Fruit fly (Drosophila melanogaster) whole organism, adult: ENCODE measurements around the gene mfas.

Source experiments
- CG11617 ChIP-seq: fragments of 200-800 bp; sonication (Bioruptor generic); optimal IDR thresholded peaks from 2 replicates; lab custom pipeline; 2017; ENCODE audit warnings: mild to moderate bottlenecking, missing biosample characterization, missing genetic modification reagents, missing genetic modification characterization
- CG12768 ChIP-seq: fragments of 200-800 bp; sonication (Bioruptor generic); optimal IDR thresholded peaks from 2 replicates; lab custom pipeline; 2017; ENCODE audit warnings: missing biosample characterization, missing genetic modification characterization, mild to moderate bottlenecking, moderate library complexity, missing genetic modification reagents
- CG14711 ChIP-seq: fragments of 200-800 bp; sonication (Bioruptor generic); optimal IDR thresholded peaks from 2 replicates; lab custom pipeline; 2018; ENCODE audit warnings: missing biosample characterization, mild to moderate bottlenecking, missing genetic modification characterization, moderate library complexity
- CG1620 ChIP-seq: fragments of 200-800 bp; sonication (Bioruptor generic); optimal IDR thresholded peaks from 2 replicates; lab custom pipeline; 2016; ENCODE audit warnings: missing biosample characterization, missing genetic modification characterization
- CG33017 ChIP-seq: fragments of 200-800 bp; sonication (Bioruptor generic); optimal IDR thresholded peaks from 2 replicates; lab custom pipeline; 2018; ENCODE audit warnings: missing biosample characterization, mild to moderate bottlenecking, missing genetic modification characterization, moderate library complexity
- CG5204 ChIP-seq: fragments of 200-800 bp; sonication (Bioruptor generic); optimal IDR thresholded peaks from 2 replicates; lab custom pipeline; 2016; ENCODE audit warnings: missing biosample characterization, missing genetic modification characterization
- CG7045 ChIP-seq: fragments of 200-800 bp; sonication (Bioruptor generic); optimal IDR thresholded peaks from 2 replicates; lab custom pipeline; 2017; ENCODE audit warnings: missing biosample characterization, mild to moderate bottlenecking, missing genetic modification characterization
- CG7101 ChIP-seq: fragments of 200-800 bp; sonication (Bioruptor generic); optimal IDR thresholded peaks from 2 replicates; lab custom pipeline; 2018; ENCODE audit warnings: missing biosample characterization, mild to moderate bottlenecking, missing genetic modification characterization, moderate library complexity
- Clk ChIP-seq: fragments of 200-800 bp; sonication (Bioruptor generic); optimal IDR thresholded peaks from 2 replicates; lab custom pipeline; 2017; ENCODE audit warnings: missing biosample characterization, missing genetic modification characterization
- Crg-1 ChIP-seq: fragments of 200-800 bp; sonication (Bioruptor generic); optimal IDR thresholded peaks from 2 replicates; lab custom pipeline; 2016; ENCODE audit warnings: missing biosample characterization, missing genetic modification characterization
- Hr96 ChIP-seq: fragments of 200-800 bp; sonication (Bioruptor generic); optimal IDR thresholded peaks from 2 replicates; lab custom pipeline; 2016; ENCODE audit warnings: missing biosample characterization, missing genetic modification characterization
- Mnt ChIP-seq: fragments of 200-800 bp; sonication (Bioruptor generic); optimal IDR thresholded peaks from 2 replicates; lab custom pipeline; 2016; ENCODE audit warnings: missing biosample characterization, mild to moderate bottlenecking, missing genetic modification characterization
- bab1 ChIP-seq: fragments of 200-800 bp; sonication (Bioruptor generic); optimal IDR thresholded peaks from 3 replicates; lab custom pipeline; 2019; ENCODE audit warnings: missing biosample characterization, mild to moderate bottlenecking, missing genetic modification characterization, moderate library complexity
- cic ChIP-seq: fragments of 200-800 bp; sonication (Bioruptor generic); optimal IDR thresholded peaks from 2 replicates; lab custom pipeline; 2017; ENCODE audit warnings: missing biosample characterization, mild to moderate bottlenecking, missing genetic modification characterization, moderate library complexity
- cnc ChIP-seq, 2 experiments: fragments of >200 bp; optimal IDR thresholded peaks; 2 replicates each; lab custom pipeline; 2017
- kay ChIP-seq: fragments of 200-800 bp; sonication (Bioruptor generic); peaks from one replicate; lab custom pipeline; 2016; ENCODE audit warnings: missing biosample characterization, missing genetic modification characterization, borderline replicate concordance
- ovo ChIP-seq: fragments of 200-800 bp; sonication (Bioruptor generic); optimal IDR thresholded peaks from 2 replicates; lab custom pipeline; 2016; ENCODE audit warnings: missing biosample characterization, missing genetic modification characterization
- pad ChIP-seq: fragments of 200-800 bp; sonication (Bioruptor generic); optimal IDR thresholded peaks from 3 replicates; lab custom pipeline; 2017; ENCODE audit warnings: missing biosample characterization, missing genetic modification characterization, mild to moderate bottlenecking, moderate library complexity, missing genetic modification reagents
- tj ChIP-seq: fragments of 200-800 bp; sonication (Bioruptor generic); optimal IDR thresholded peaks from 3 replicates; lab custom pipeline; 2017; ENCODE audit warnings: missing biosample characterization, mild to moderate bottlenecking, missing genetic modification characterization, moderate library complexity
- toe ChIP-seq: fragments of 200-800 bp; sonication (Bioruptor generic); optimal IDR thresholded peaks from 2 replicates; lab custom pipeline; 2016; ENCODE audit warnings: missing biosample characterization, missing genetic modification characterization

mfas gene

DNA sequence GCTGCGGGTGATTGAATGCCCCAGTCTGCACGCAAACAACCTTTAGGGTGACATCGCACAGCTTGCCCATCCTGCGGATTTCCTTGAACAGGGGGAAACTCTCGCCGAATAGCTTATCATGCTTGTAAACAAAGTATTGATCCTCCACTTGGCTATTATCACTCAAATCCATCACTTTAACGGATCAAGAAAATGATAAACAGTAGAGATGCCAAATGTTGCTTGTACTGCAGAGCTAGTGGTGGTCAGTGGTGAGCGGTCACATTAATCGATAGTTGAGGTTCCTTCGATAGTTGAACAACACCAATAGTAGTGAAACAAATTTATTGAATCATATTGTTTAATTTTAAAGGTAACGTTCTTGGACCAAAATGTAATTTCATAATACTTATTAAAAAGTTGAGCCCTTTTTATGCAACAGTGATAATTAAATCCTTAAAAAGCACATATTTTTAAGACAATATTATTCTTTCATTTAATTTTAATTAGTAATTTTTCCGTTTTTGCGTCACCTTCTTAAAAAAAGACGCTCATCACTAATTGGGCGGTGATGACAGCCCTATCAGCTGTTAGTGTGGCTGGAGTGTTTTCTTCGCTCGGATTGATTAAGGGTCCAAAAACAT, 17.2 kb upstream of the mfas start, which contains the start of the genes KLHL18 and GCC185:
Gene KLHL18 (minus strand): TSS at position 233 of the 623 bp plus-strand sequence.
Gene GCC185 (plus strand): TSS at position 571 of the 623 bp plus-strand sequence.
- TF ChIP-seq CG7101 (tag; lab: Kevin White, UChicago) = peak; percentile 79
- no peak for TF ChIP-seq cnc (optimal IDR thresholded peaks at IDR 0.05; lab: Kevin White, UChicago)
- peak; percentile 78 for TF ChIP-seq CG1620 (GFP tag; lab: Kevin White, UChicago)
- TF ChIP-seq CG33017 = peak; percentile 53
- peak; percentile 75 for TF ChIP-seq CG12768 (GFP tag; lab: Kevin White, UChicago)
- TF ChIP-seq CG14711 (tag; lab: Kevin White, UChicago) = peak; percentile 92
- TF ChIP-seq Mnt (GFP tag; lab: Kevin White, UChicago) = peak; percentile 68
- peak; percentile 61 for TF ChIP-seq pad (GFP tag; lab: Kevin White, UChicago)
- peak; percentile 79 for TF ChIP-seq Hr96 (GFP tag; lab: Kevin White, UChicago)
- TF ChIP-seq ovo (GFP tag; lab: Kevin White, UChicago) = peak; percentile 66
- TF ChIP-seq Clk (GFP tag; lab: Kevin White, UChicago) = peak; percentile 77
- TF ChIP-seq toe (GFP tag; lab: Kevin White, UChicago) = peak; percentile 94
- peak; percentile 78 for TF ChIP-seq bab1
- TF ChIP-seq cic (GFP tag; lab: Kevin White, UChicago) = peak; percentile 14
- peak; percentile 78 for TF ChIP-seq CG5204
- peak; percentile 85 for TF ChIP-seq CG11617 (GFP tag; lab: Kevin White, UChicago)
- TF ChIP-seq CG7045 (GFP tag; lab: Kevin White, UChicago) = peak; percentile 82
- peak; percentile 64 for TF ChIP-seq tj (GFP tag; lab: Kevin White, UChicago)
- TF ChIP-seq Crg-1 (GFP tag; lab: Kevin White, UChicago) = peak; percentile 72
- no peak for TF ChIP-seq kay

DNA sequence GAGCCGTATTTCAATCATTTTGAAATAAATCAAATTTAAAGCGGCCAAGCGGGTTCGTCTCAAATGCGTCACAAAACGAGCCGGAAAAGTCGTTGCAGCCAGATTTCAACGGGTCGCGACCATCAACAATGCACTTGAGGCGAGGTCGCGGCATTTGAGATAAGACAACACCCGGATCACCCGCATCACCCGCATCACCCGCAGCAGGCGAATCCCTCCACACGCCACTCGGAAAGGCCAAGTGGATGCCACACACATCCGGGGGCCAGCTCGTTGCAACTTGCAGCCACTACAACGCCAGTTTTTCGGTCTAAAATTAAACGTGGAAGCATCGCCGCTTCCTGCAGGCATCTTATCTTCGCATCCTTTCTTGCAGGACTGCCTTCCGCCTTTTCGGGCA, 13.3 kb upstream of the mfas start:
- TF ChIP-seq Clk (GFP tag; lab: Kevin White, UChicago) (no peak), CG11617 (GFP tag; lab: Kevin White, UChicago) (no peak), bab1 (no peak), CG1620 (GFP tag; lab: Kevin White, UChicago) (no peak), ovo (GFP tag; lab: Kevin White, UChicago) (no peak), CG33017 (no peak), CG5204 (no peak), toe (GFP tag; lab: Kevin White, UChicago) (no peak), CG7045 (GFP tag; lab: Kevin White, UChicago) (no peak)

DNA sequence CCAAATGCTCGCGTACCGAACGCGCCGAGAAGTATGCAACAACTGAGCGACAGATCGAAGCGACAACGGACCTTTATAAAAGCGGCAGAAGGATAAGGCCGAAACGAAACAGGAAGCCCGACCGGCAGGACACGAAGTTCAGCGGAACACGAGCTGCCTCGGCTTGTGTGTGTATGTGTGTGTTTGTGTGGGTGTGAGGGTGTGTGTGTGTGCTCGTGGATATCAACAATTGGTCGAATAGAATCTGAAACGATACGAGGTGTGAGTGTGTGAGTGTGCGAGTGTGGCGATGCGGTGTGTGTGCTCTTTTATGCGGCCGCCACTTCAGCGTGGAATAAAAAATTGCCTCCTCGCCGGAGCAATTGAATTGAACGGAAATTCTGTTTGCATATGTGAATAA, 12.3 kb upstream of the mfas start, which contains the start of gene Tk:
Gene Tk (minus strand): TSS at position 57 of the 400 bp plus-strand sequence.
- TF ChIP-seq CG5204 (no peak), Mnt (GFP tag; lab: Kevin White, UChicago) (no peak), CG12768 (GFP tag; lab: Kevin White, UChicago) (no peak), CG33017 (no peak), toe (GFP tag; lab: Kevin White, UChicago) (no peak), ovo (GFP tag; lab: Kevin White, UChicago) (no peak), kay (no peak), pad (GFP tag; lab: Kevin White, UChicago) (no peak), CG14711 (tag; lab: Kevin White, UChicago) (no peak), CG7101 (tag; lab: Kevin White, UChicago) (no peak), Crg-1 (GFP tag; lab: Kevin White, UChicago) (no peak), CG1620 (GFP tag; lab: Kevin White, UChicago) (no peak)

DNA sequence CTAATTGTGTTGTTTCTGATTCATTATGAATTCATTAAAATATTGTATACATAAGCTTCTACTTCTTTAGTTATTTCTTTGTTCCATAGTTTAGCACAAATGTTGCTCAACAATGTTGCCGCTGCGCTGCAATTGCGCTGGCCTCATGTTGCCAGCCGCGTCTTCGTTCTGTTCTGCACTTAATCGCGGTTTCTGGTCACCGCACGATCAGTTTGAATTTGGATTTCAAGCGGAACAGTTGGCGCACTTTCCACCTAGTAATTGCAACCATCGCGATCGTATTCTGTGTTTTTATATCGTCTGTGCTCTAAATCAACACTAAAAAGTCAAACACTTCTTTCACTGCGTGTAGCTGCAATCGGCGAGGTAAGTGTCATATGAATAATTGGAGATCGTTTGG, 6.0 kb upstream of the mfas start, which contains the start of gene Ect3:
Gene Ect3 (plus strand): TSS at position 205 of the 400 bp plus-strand sequence.
- TF ChIP-seq tj (GFP tag; lab: Kevin White, UChicago) (peak; percentile 31), CG7101 (tag; lab: Kevin White, UChicago) (no peak)

DNA sequence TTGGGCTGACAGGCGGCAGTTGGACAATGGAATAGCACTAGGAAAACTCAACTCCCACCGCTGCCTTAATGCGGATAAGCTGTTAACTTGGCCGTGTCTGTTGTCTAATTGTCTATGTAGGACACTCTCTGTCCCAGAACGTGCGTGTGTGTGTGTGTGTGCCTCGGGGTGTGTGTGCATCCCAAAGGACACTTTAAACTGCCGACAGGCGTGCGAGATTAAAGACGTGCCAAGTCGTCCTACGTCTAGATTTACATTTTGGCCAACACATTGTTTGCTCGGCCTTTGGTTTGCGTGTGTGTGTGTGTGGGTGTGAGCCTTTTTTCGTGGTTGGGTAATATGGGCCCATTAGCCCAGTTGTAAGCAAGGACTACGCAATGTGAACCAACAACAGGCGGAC, 5.0 kb upstream of the mfas start:
- TF ChIP-seq CG5204 = no peak
- no peak for TF ChIP-seq cic (GFP tag; lab: Kevin White, UChicago)
- no peak for TF ChIP-seq bab1
- no peak for TF ChIP-seq tj (GFP tag; lab: Kevin White, UChicago)
- TF ChIP-seq Crg-1 (GFP tag; lab: Kevin White, UChicago) = no peak
- TF ChIP-seq CG33017 = no peak

DNA sequence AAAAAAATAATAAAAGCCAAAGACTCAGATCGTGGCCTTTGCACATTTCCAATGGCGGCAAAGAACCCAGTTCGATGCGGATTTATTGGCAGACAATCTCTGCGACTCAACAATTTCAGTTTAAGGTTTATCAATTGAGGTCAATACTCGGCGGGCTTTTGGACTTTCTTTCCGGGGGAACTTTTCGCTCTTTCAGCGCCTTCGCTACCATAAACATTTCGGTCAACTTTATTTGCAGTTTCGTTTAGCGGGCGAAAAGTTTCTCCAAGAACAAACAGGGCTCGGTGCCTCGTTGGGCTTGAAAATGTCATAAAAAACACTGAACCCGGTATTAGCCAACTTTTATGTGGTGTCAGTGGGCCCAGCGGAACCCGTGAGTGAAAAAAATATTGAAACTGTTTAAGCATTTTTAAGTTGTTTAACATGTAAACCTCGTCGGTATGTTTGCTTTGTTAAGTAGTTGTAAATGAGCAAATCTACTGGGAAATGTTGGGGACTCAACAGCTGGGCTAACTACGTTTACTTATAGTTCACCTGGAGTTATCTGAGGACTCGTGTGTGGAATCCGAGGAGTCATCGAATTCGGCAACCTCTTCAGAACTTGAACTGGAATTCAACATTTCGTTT, 1.5 kb downstream of the mfas start:
- TF ChIP-seq CG7101 (tag; lab: Kevin White, UChicago) = no peak
- TF ChIP-seq CG33017 = no peak
- no peak for TF ChIP-seq cnc (optimal IDR thresholded peaks at IDR 0.05; lab: Kevin White, UChicago)
- peak; percentile 64 for TF ChIP-seq tj (GFP tag; lab: Kevin White, UChicago)

DNA sequence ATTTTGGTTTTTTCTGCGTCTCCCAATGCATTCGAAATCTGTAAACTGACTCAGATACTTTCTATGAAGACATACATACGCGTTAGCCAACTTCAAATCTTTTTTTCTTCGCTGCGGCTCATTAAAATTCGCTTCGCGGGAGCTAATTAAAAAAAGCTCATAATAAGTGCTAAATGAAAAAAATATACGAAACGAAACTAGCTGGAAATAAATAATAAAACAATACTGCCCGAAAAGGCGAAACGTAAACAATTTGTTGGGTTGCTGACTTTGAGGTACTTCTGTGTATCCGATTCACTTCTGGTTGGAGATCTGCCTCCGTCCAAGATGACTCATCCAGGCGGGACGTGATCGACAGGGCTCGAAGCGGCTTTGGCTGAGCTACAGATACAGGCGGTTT, 3.1 kb downstream of the mfas start:
- TF ChIP-seq tj (GFP tag; lab: Kevin White, UChicago) (peak; percentile 83), Crg-1 (GFP tag; lab: Kevin White, UChicago) (no peak), kay (peak; percentile 62), bab1 (no peak), CG5204 (no peak)
